Worm (Caenorhabditis elegans) whole organism, midembryonic: Measurements from ENCODE around the gene F14H3.3.

Experiments
- T22C8.4 ChIP-seq: fragments of 200-800 bp; sonication (Bioruptor generic); IDR thresholded peaks from 2 replicates; pipeline ENCODE4 v1.3.6; 2022; ENCODE audit warnings: missing genetic modification characterization, missing compliant biosample characterization
- flt-1 ChIP-seq: fragments of 200-800 bp; sonication (Bioruptor generic); IDR thresholded peaks from 2 replicates; pipeline ENCODE4 v1.3.6; 2022; ENCODE audit warnings: missing genetic modification characterization, missing compliant biosample characterization
- klf-2 ChIP-seq: fragments of 200-800 bp; sonication (Bioruptor generic); conservative IDR thresholded peaks from 2 replicates; pipeline ENCODE4 v1.3.6; 2022; ENCODE audit warnings: missing genetic modification reagents, missing genetic modification characterization, missing compliant biosample characterization
- med-1 ChIP-seq: sonication (generic microtip); optimal IDR thresholded peaks from 2 replicates; lab custom pipeline; 2017; ENCODE audit warnings: missing genetic modification characterization, mild to moderate bottlenecking, missing compliant biosample characterization, antibody characterized with exemption, missing genetic modification reagents; ENCODE audit not compliant: insufficient read depth
- ref-1 ChIP-seq: fragments of 200-800 bp; sonication (Bioruptor generic); conservative IDR thresholded peaks from 2 replicates; pipeline ENCODE4 v1.3.6; 2022; ENCODE audit warnings: missing genetic modification reagents, missing genetic modification characterization, missing compliant biosample characterization
- tab-1 ChIP-seq: fragments of 200-800 bp; sonication (Bioruptor generic); IDR thresholded peaks from 2 replicates; pipeline ENCODE4 v1.3.6; 2022; ENCODE audit warnings: missing genetic modification characterization, missing compliant biosample characterization
- ztf-23 ChIP-seq: fragments of 200-800 bp; sonication (Bioruptor generic); IDR thresholded peaks from 2 replicates; pipeline ENCODE4 v1.3.6; 2022; ENCODE audit warnings: missing genetic modification reagents, missing genetic modification characterization, missing compliant biosample characterization
- ztf-29 ChIP-seq: fragments of 200-800 bp; sonication (Bioruptor generic); IDR thresholded peaks from 2 replicates; pipeline ENCODE4 v1.3.6; 2022; ENCODE audit warnings: missing genetic modification reagents, missing genetic modification characterization, missing compliant biosample characterization

ce11 chrV:16060135-16060534, 6.9 kb upstream of the F14H3.3 start, which contains the start of gene F14H3.15:
- TF ChIP-seq flt-1 (GFP tag; lab: Robert Waterston, UW) (no peak), ztf-23 (no peak), ztf-29 (no peak), T22C8.4 (GFP tag; lab: Robert Waterston, UW) (no peak), tab-1 (no peak), ref-1 (no peak), med-1 (GFP tag; lab: Kevin White, UChicago) (no peak), klf-2 (GFP tag; lab: Robert Waterston, UW) (no peak)
